Fruit fly (Drosophila melanogaster) whole organism, pupa: ENCODE results near the gene CG13039.

ENCODE experiments used
- CG14655 ChIP-seq: fragments of 200-800 bp; sonication (Bioruptor generic); optimal IDR thresholded peaks from 3 replicates; lab custom pipeline; 2017; ENCODE audit warnings: mild to moderate bottlenecking, missing biosample characterization, missing genetic modification reagents, missing genetic modification characterization
- CG34367 ChIP-seq: fragments of 200-800 bp; sonication (Bioruptor generic); optimal IDR thresholded peaks from 2 replicates; lab custom pipeline; 2018; ENCODE audit warnings: missing biosample characterization, mild to moderate bottlenecking, missing genetic modification characterization
- fd96Ca ChIP-seq: fragments of 200-800 bp; sonication (Bioruptor generic); IDR thresholded peaks from 3 replicates; pipeline ENCODE4 v1.3.6; 2022; ENCODE audit warnings: missing biosample characterization, missing genetic modification characterization

dm6 chr3L:16295447-16295846 lies 31.1 kb downstream of the CG13039 start, which contains the start of gene CG4962:
- TF ChIP-seq CG14655 (GFP tag; lab: Kevin White, UChicago): no peak
- TF ChIP-seq fd96Ca: no peak
- no peak for TF ChIP-seq CG34367 (tag; lab: Kevin White, UChicago)
